Worm (Caenorhabditis elegans) whole organism, L4/young adult: ENCODE results near the gene islo-1.

ENCODE experiments used
- W03F9.2 ChIP-seq: fragments of 150-350 bp; optimal IDR thresholded peaks from 2 replicates; lab custom pipeline; 2014; ENCODE audit warnings: missing biosample characterization, missing genetic modification characterization
- him-1 ChIP-seq: sonication (generic microtip); optimal IDR thresholded peaks from 2 replicates; lab custom pipeline; 2016; ENCODE audit warnings: missing genotype, missing genetic modification reagents, missing genetic modification characterization, missing compliant biosample characterization

DNA sequence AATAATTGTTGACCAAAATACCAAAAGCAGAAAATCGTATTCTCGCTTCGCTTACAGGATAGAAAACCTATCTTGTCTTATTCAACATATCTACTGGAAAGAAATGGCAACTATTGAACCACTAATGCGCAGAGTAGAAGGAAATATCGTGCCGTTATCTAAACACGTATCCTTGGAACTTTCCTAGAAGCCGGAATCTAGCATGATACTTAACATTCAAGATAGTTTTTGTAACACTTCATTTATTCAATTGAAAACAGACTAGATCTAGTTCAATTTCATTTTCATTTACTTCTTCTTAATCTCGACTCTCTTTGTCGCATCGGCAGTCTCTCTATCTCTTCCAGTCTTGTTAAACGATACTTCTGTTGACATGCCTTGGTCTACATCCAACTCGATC, 18.8 kb downstream of the islo-1 start:
- no peak for TF ChIP-seq W03F9.2 (tag; lab: Kevin White, UChicago)
- no peak for TF ChIP-seq him-1 (tag; lab: Kevin White, UChicago)
